Fruit fly (Drosophila melanogaster) whole organism, embryonic: ENCODE measurements around the gene spirit.

Source experiments
- CG10431 ChIP-seq: fragments of 200-800 bp; sonication (Bioruptor generic); optimal IDR thresholded peaks from 3 replicates; lab custom pipeline; 2018; ENCODE audit warnings: missing biosample characterization, mild to moderate bottlenecking, missing genetic modification characterization
- CG11696 ChIP-seq: fragments of 200-800 bp; sonication (Bioruptor generic); IDR thresholded peaks from 2 replicates; pipeline ENCODE4 v1.3.6; 2022; ENCODE audit warnings: missing biosample characterization, missing genetic modification characterization
- CG13624 ChIP-seq: fragments of 200-800 bp; sonication (Bioruptor generic); optimal IDR thresholded peaks from 2 replicates; lab custom pipeline; 2016; ENCODE audit warnings: missing biosample characterization, missing genetic modification characterization
- CG14014 ChIP-seq: fragments of 200-800 bp; sonication (Bioruptor generic); IDR thresholded peaks from 2 replicates; pipeline ENCODE4 v1.3.6; 2022; ENCODE audit warnings: missing biosample characterization, missing genetic modification characterization
- CG15601 ChIP-seq: fragments of 200-800 bp; sonication (Bioruptor generic); optimal IDR thresholded peaks from 3 replicates; lab custom pipeline; 2019; ENCODE audit warnings: missing biosample characterization, mild to moderate bottlenecking, missing genetic modification characterization, moderate library complexity
- CG2116 ChIP-seq: fragments of 200-800 bp; sonication (Bioruptor generic); optimal IDR thresholded peaks from 3 replicates; lab custom pipeline; 2018; ENCODE audit warnings: missing biosample characterization, mild to moderate bottlenecking, missing genetic modification characterization
- CG31365 ChIP-seq: fragments of 200-800 bp; sonication (Bioruptor generic); optimal IDR thresholded peaks from 2 replicates; lab custom pipeline; 2018; ENCODE audit warnings: missing biosample characterization, mild to moderate bottlenecking, missing genetic modification characterization
- CG43689 ChIP-seq: fragments of 200-800 bp; sonication (Bioruptor generic); IDR thresholded peaks from 2 replicates; pipeline ENCODE4 v1.3.6; 2022; ENCODE audit warnings: missing biosample characterization, missing genetic modification characterization
- CG6654 ChIP-seq: fragments of 200-800 bp; sonication (Bioruptor generic); optimal IDR thresholded peaks from 2 replicates; lab custom pipeline; 2017; ENCODE audit warnings: missing biosample characterization, mild to moderate bottlenecking, missing genetic modification characterization
- CG6813 ChIP-seq: fragments of 200-800 bp; sonication (Bioruptor generic); optimal IDR thresholded peaks from 2 replicates; lab custom pipeline; 2017; ENCODE audit warnings: missing biosample characterization, missing genetic modification characterization, mild to moderate bottlenecking, moderate library complexity, missing genetic modification reagents
- CG6854 ChIP-seq: fragments of 200-800 bp; sonication (Bioruptor generic); optimal IDR thresholded peaks from 3 replicates; lab custom pipeline; 2017; ENCODE audit warnings: missing biosample characterization, mild to moderate bottlenecking, missing genetic modification characterization
- GATAe ChIP-seq: fragments of 200-800 bp; sonication (Bioruptor generic); conservative IDR thresholded peaks from 2 replicates; pipeline ENCODE4 v1.3.6; 2022; ENCODE audit warnings: missing biosample characterization, missing genetic modification characterization
- HLH4C ChIP-seq: fragments of 200-800 bp; sonication (Bioruptor generic); IDR thresholded peaks from 3 replicates; pipeline ENCODE4 v1.3.6; 2022; ENCODE audit warnings: missing biosample characterization, missing genetic modification characterization; ENCODE audit not compliant: partially characterized antibody
- Hr51 ChIP-seq, 2 experiments: fragments of 200-800 bp; sonication (Bioruptor generic); optimal IDR thresholded peaks; 2 replicates in 1 of 2; 3 replicates in 1 of 2; lab custom pipeline; 2016 to 2018; ENCODE audit warnings: missing biosample characterization in 2 of 2, missing genetic modification characterization in 2 of 2, mild to moderate bottlenecking in 1 of 2, moderate library complexity in 1 of 2
- Jarid2 ChIP-seq: fragments of 200-800 bp; sonication (Bioruptor generic); optimal IDR thresholded peaks from 3 replicates; lab custom pipeline; 2017; ENCODE audit warnings: mild to moderate bottlenecking, missing biosample characterization, missing genetic modification reagents, missing genetic modification characterization
- Max ChIP-seq: fragments of 200-800 bp; sonication (Bioruptor generic); optimal IDR thresholded peaks from 2 replicates; lab custom pipeline; 2016; ENCODE audit warnings: missing biosample characterization, mild to moderate bottlenecking, missing genetic modification characterization
- Nf-YC ChIP-seq: fragments of 200-800 bp; optimal IDR thresholded peaks from 3 replicates; lab custom pipeline; 2019; ENCODE audit warnings: missing biosample characterization, mild to moderate bottlenecking, missing genetic modification characterization, moderate library complexity
- Sry-δ ChIP-seq: fragments of 200-800 bp; sonication (Bioruptor generic); optimal IDR thresholded peaks from 2 replicates; lab custom pipeline; 2016; ENCODE audit warnings: missing biosample characterization, missing genetic modification characterization
- TFAM ChIP-seq: fragments of 200-800 bp; sonication (Bioruptor generic); optimal IDR thresholded peaks from 2 replicates; lab custom pipeline; 2017; ENCODE audit warnings: missing biosample characterization, missing genetic modification characterization, inconsistent platforms
- Taf1 ChIP-seq: fragments of 200-800 bp; sonication (Bioruptor generic); IDR thresholded peaks from 2 replicates; pipeline ENCODE4 v1.3.6; 2022; ENCODE audit warnings: missing biosample characterization, missing genetic modification characterization
- Xbp1 ChIP-seq: fragments of 200-800 bp; sonication (Bioruptor generic); optimal IDR thresholded peaks from 3 replicates; lab custom pipeline; 2016; ENCODE audit warnings: missing biosample characterization, mild to moderate bottlenecking, missing genetic modification characterization
- cato ChIP-seq: fragments of 200-800 bp; sonication (Bioruptor generic); optimal IDR thresholded peaks from 2 replicates; lab custom pipeline; 2016; ENCODE audit warnings: missing biosample characterization, missing genetic modification characterization, borderline replicate concordance
- chinmo ChIP-seq: fragments of 200-800 bp; sonication (Bioruptor generic); IDR thresholded peaks from 4 replicates; pipeline ENCODE4 v1.3.6; 2022; ENCODE audit warnings: missing biosample characterization, missing genetic modification characterization; ENCODE audit not compliant: partially characterized antibody
- chm ChIP-seq: fragments of 200-800 bp; sonication (Bioruptor generic); IDR thresholded peaks from 2 replicates; pipeline ENCODE4 v1.3.6; 2022; ENCODE audit warnings: missing biosample characterization, missing genetic modification characterization
- dan ChIP-seq: fragments of 200-800 bp; sonication (Bioruptor generic); IDR thresholded peaks from 2 replicates; pipeline ENCODE4 v1.3.6; 2022; ENCODE audit warnings: missing biosample characterization, missing genetic modification characterization
- esg ChIP-seq: fragments of 200-800 bp; sonication (Bioruptor generic); conservative IDR thresholded peaks from 2 replicates; pipeline ENCODE4 v1.3.6; 2022; ENCODE audit warnings: missing biosample characterization, missing genetic modification characterization
- fu2 ChIP-seq: fragments of 200-800 bp; sonication (Bioruptor generic); optimal IDR thresholded peaks from 2 replicates; lab custom pipeline; 2016; ENCODE audit warnings: missing biosample characterization, missing genetic modification characterization
- gce ChIP-seq: fragments of 200-800 bp; sonication (Bioruptor generic); IDR thresholded peaks from 3 replicates; pipeline ENCODE4 v1.3.6; 2022; ENCODE audit warnings: missing biosample characterization, missing genetic modification characterization
- hb ChIP-seq: fragments of 200-800 bp; sonication (Bioruptor generic); IDR thresholded peaks from 3 replicates; pipeline ENCODE4 v1.3.6; 2022; ENCODE audit warnings: missing biosample characterization, missing genetic modification characterization; ENCODE audit not compliant: partially characterized antibody
- hbn ChIP-seq: fragments of 200-800 bp; sonication (Bioruptor generic); IDR thresholded peaks from 2 replicates; pipeline ENCODE4 v1.3.6; 2022; ENCODE audit warnings: missing biosample characterization, missing genetic modification characterization; ENCODE audit not compliant: partially characterized antibody
- jing ChIP-seq: fragments of 200-800 bp; sonication (Bioruptor generic); optimal IDR thresholded peaks from 2 replicates; lab custom pipeline; 2018; ENCODE audit warnings: missing biosample characterization, mild to moderate bottlenecking, missing genetic modification characterization
- ken ChIP-seq: fragments of 200-800 bp; sonication (Bioruptor generic); IDR thresholded peaks from 3 replicates; pipeline ENCODE4 v1.3.6; 2022; ENCODE audit warnings: missing biosample characterization, missing genetic modification characterization
- klu ChIP-seq: fragments of 200-800 bp; sonication (Bioruptor generic); IDR thresholded peaks from 2 replicates; pipeline ENCODE4 v1.3.6; 2022; ENCODE audit warnings: missing biosample characterization, missing genetic modification characterization
- knrl ChIP-seq: fragments of 200-800 bp; sonication (Bioruptor generic); IDR thresholded peaks from 3 replicates; pipeline ENCODE4 v1.3.6; 2022; ENCODE audit warnings: missing biosample characterization, missing genetic modification characterization; ENCODE audit not compliant: partially characterized antibody
- nau ChIP-seq: fragments of 200-800 bp; sonication (Bioruptor generic); optimal IDR thresholded peaks from 3 replicates; lab custom pipeline; 2017; ENCODE audit warnings: missing biosample characterization, mild to moderate bottlenecking, missing genetic modification characterization, missing genetic modification reagents
- onecut ChIP-seq: fragments of 200-800 bp; sonication (Bioruptor generic); IDR thresholded peaks from 2 replicates; pipeline ENCODE4 v1.3.6; 2022; ENCODE audit warnings: missing biosample characterization, missing genetic modification characterization
- pzg ChIP-seq: fragments of 200-800 bp; sonication (Bioruptor generic); optimal IDR thresholded peaks from 3 replicates; lab custom pipeline; 2018; ENCODE audit warnings: missing biosample characterization, mild to moderate bottlenecking, missing genetic modification characterization, moderate library complexity
- repo ChIP-seq: fragments of 200-800 bp; sonication (Bioruptor generic); optimal IDR thresholded peaks from 2 replicates; lab custom pipeline; 2016; ENCODE audit warnings: missing biosample characterization, missing genetic modification characterization
- sc ChIP-seq, 3 experiments: fragments of >200 bp in 2 of 3; fragments of 200-800 bp in 1 of 3; sonication (Bioruptor generic) in 1 of 3; optimal IDR thresholded peaks; 2 replicates in 2 of 3; 3 replicates in 1 of 3; lab custom pipeline; 2017; ENCODE audit warnings: mild to moderate bottlenecking in 1 of 3, missing biosample characterization in 1 of 3, missing genetic modification characterization in 1 of 3, missing genetic modification reagents in 1 of 3
- shn ChIP-seq: fragments of 200-800 bp; sonication (Bioruptor generic); optimal IDR thresholded peaks from 3 replicates; lab custom pipeline; 2016; ENCODE audit warnings: missing biosample characterization, missing genetic modification characterization
- sna ChIP-seq: fragments of 200-800 bp; sonication (Bioruptor generic); IDR thresholded peaks from 2 replicates; pipeline ENCODE4 v1.3.6; 2022; ENCODE audit warnings: missing biosample characterization, missing genetic modification characterization; ENCODE audit not compliant: partially characterized antibody
- so ChIP-seq: fragments of 200-800 bp; sonication (Bioruptor generic); IDR thresholded peaks from 3 replicates; pipeline ENCODE4 v1.3.6; 2022; ENCODE audit warnings: missing biosample characterization, missing genetic modification characterization
- stc ChIP-seq: fragments of 200-800 bp; sonication (Bioruptor generic); IDR thresholded peaks from 2 replicates; pipeline ENCODE4 v1.3.6; 2022; ENCODE audit warnings: missing biosample characterization, missing genetic modification characterization
- tap ChIP-seq: fragments of 200-800 bp; optimal IDR thresholded peaks from 3 replicates; lab custom pipeline; 2019; ENCODE audit warnings: missing biosample characterization, mild to moderate bottlenecking, missing genetic modification characterization, moderate library complexity
- tll ChIP-seq, 2 experiments: fragments of 200-800 bp in 1 of 2; fragments of >200 bp in 1 of 2; sonication (Bioruptor generic) in 1 of 2; optimal IDR thresholded peaks; 2 replicates each; lab custom pipeline; 2017 to 2019; ENCODE audit warnings: missing biosample characterization in 2 of 2, missing genetic modification characterization in 2 of 2, mild to moderate bottlenecking in 1 of 2, moderate library complexity in 1 of 2
- zf30C ChIP-seq: fragments of 200-800 bp; sonication (Bioruptor generic); optimal IDR thresholded peaks from 3 replicates; lab custom pipeline; 2018; ENCODE audit warnings: missing biosample characterization, mild to moderate bottlenecking, missing genetic modification characterization
- zfh2 ChIP-seq: fragments of 200-800 bp; sonication (Bioruptor generic); optimal IDR thresholded peaks from 2 replicates; lab custom pipeline; 2016; ENCODE audit warnings: missing biosample characterization, missing genetic modification characterization

spirit gene

dm6 chrX:8560087-8560999, 13.1 kb downstream of the spirit start, which contains the start of the genes CG12112 and Trf4-1 (continued):
- peak; percentile 91 for TF ChIP-seq Sry-δ (GFP tag; lab: Kevin White, UChicago)
- peak; percentile 79 for TF ChIP-seq knrl
- peak; percentile 63 for TF ChIP-seq sna
- no peak for TF ChIP-seq zfh2 (GFP tag; lab: Kevin White, UChicago)
- no peak for TF ChIP-seq zf30C (GFP tag; lab: Kevin White, UChicago)
- peak; percentile 79 for TF ChIP-seq HLH4C (GFP tag; lab: Robert Waterston, UW)
- TF ChIP-seq pzg (GFP tag; lab: Kevin White, UChicago): peak; percentile 91
- no peak for TF ChIP-seq tap (tag; lab: Kevin White, UChicago)
- peak; percentile 68; the same call in 1 of the 3 replicates for TF ChIP-seq hb (GFP tag; lab: Robert Waterston, UW)
- TF ChIP-seq shn (GFP tag; lab: Kevin White, UChicago): peak; percentile 24
- peak; percentile 7 for TF ChIP-seq Xbp1 (GFP tag; lab: Kevin White, UChicago)
- no peak for TF ChIP-seq stc (GFP tag; lab: Robert Waterston, UW)
- TF ChIP-seq Taf1 (GFP tag; lab: Robert Waterston, UW): no peak
- TF ChIP-seq CG13624 (GFP tag; lab: Kevin White, UChicago): no peak
- TF ChIP-seq klu (GFP tag; lab: Robert Waterston, UW): no peak
- no peak for TF ChIP-seq CG6654
- TF ChIP-seq CG6854 (GFP tag; lab: Kevin White, UChicago): no peak
- TF ChIP-seq ken (GFP tag; lab: Robert Waterston, UW): no peak
- TF ChIP-seq fu2 (GFP tag; lab: Kevin White, UChicago): no peak
- no peak for TF ChIP-seq CG11696
- no peak for TF ChIP-seq repo
- TF ChIP-seq chinmo: peak; percentile 65; the same call in 2 of the 4 replicates
- TF ChIP-seq TFAM: no peak
- TF ChIP-seq sc (optimal IDR thresholded peaks at IDR 0.05; lab: Kevin White, UChicago): no peak
- no peak for TF ChIP-seq sc (GFP tag; optimal IDR thresholded peaks at IDR 0.05; lab: Kevin White, UChicago)
- TF ChIP-seq onecut (GFP tag; lab: Robert Waterston, UW): peak; percentile 55
- no peak for TF ChIP-seq gce (GFP tag; lab: Robert Waterston, UW)
- no peak for TF ChIP-seq Jarid2
- no peak for TF ChIP-seq nau (GFP tag; lab: Kevin White, UChicago)
- no peak for TF ChIP-seq chm (GFP tag; lab: Robert Waterston, UW)
- TF ChIP-seq CG14014: no peak
- no peak; the same call in 1 of the 2 replicates for TF ChIP-seq hbn
- TF ChIP-seq tll (GFP tag; optimal IDR thresholded peaks at IDR 0.05; lab: Kevin White, UChicago): no peak
- TF ChIP-seq Hr51 (GFP tag; optimal IDR thresholded peaks at IDR 0.05; lab: Kevin White, UChicago): peak; percentile 9 to 31
- peak; percentile 31 for TF ChIP-seq Max (GFP tag; lab: Kevin White, UChicago)
- TF ChIP-seq cato (GFP tag; lab: Kevin White, UChicago): no peak
- no peak for TF ChIP-seq jing (GFP tag; lab: Kevin White, UChicago)
- TF ChIP-seq GATAe (GFP tag; lab: Robert Waterston, UW): no peak
- TF ChIP-seq CG2116 (GFP tag; lab: Kevin White, UChicago): peak; percentile 83
- peak; percentile 31 for TF ChIP-seq Nf-YC (tag; lab: Kevin White, UChicago)
- TF ChIP-seq CG10431 (GFP tag; lab: Kevin White, UChicago): no peak
- TF ChIP-seq CG6813 (GFP tag; lab: Kevin White, UChicago): no peak
- no peak for TF ChIP-seq so (GFP tag; lab: Robert Waterston, UW)
- peak; percentile 46 for TF ChIP-seq CG15601
- TF ChIP-seq dan: no peak
- no peak for TF ChIP-seq CG43689
- TF ChIP-seq esg (GFP tag; lab: Robert Waterston, UW): no peak
- TF ChIP-seq CG31365 (tag; lab: Kevin White, UChicago): no peak
